Fruit fly (Drosophila melanogaster): ENCODE measurements around the gene RpS19b.

RpS19b gene

dm6 chr3R:23922502-23923350 is 10.6 kb downstream of the RpS19b start, which contains the start of the genes sba and CG31141 (continued):
- TF ChIP-seq CG12391 (tag; optimal IDR thresholded peaks at IDR 0.05) = peak; percentile 29
- no peak for TF ChIP-seq MTF-1 (GFP tag; optimal IDR thresholded peaks at IDR 0.05; ENCODE audit: borderline replicate concordance)
- peak; percentile 100 for TF ChIP-seq Dref (GFP tag; IDR thresholded peaks at IDR 0.05)
- TF ChIP-seq Sry-δ (GFP tag; optimal IDR thresholded peaks at IDR 0.05) = peak; percentile 78
- no peak for TF ChIP-seq en (GFP tag; optimal IDR thresholded peaks at IDR 0.05)
- TF ChIP-seq Nf-YA (GFP tag; IDR thresholded peaks at IDR 0.05) = no peak
- no peak for TF ChIP-seq Ravus (GFP tag; IDR thresholded peaks at IDR 0.05)
- peak; percentile 86 for TF ChIP-seq hbn (GFP tag; IDR thresholded peaks at IDR 0.05; ENCODE audit: partially characterized antibody)
- no peak for TF ChIP-seq CG33557 (GFP tag; optimal IDR thresholded peaks at IDR 0.05)
- no peak for TF ChIP-seq CG15073 (GFP tag; optimal IDR thresholded peaks at IDR 0.05)
- TF ChIP-seq dati (GFP tag; IDR thresholded peaks at IDR 0.05) = no peak
- no peak for TF ChIP-seq CG34376 (GFP tag; optimal IDR thresholded peaks at IDR 0.05)
- peak; percentile 76 for TF ChIP-seq E2f2 (GFP tag; IDR thresholded peaks at IDR 0.05)
- no peak for TF ChIP-seq usp (GFP tag; optimal IDR thresholded peaks at IDR 0.05)
- TF ChIP-seq tup (GFP tag; optimal IDR thresholded peaks at IDR 0.05) = no peak
- peak; percentile 71 for TF ChIP-seq CG3847 (GFP tag; IDR thresholded peaks at IDR 0.05)
- no peak for TF ChIP-seq dpn (GFP tag; optimal IDR thresholded peaks at IDR 0.05)
- peak; percentile 38 for TF ChIP-seq HLHmδ (GFP tag; optimal IDR thresholded peaks at IDR 0.05)
- TF ChIP-seq CG1602 (GFP tag; optimal IDR thresholded peaks at IDR 0.05) = no peak
- TF ChIP-seq CG11560 (tag; IDR thresholded peaks at IDR 0.05) = no peak
- TF ChIP-seq CG7357 (GFP tag; IDR thresholded peaks at IDR 0.05) = no peak
- TF ChIP-seq CG4328 (GFP tag; optimal IDR thresholded peaks at IDR 0.05) = no peak
- no peak for TF ChIP-seq pros (GFP tag; optimal IDR thresholded peaks at IDR 0.05)
- TF ChIP-seq sqz (GFP tag; optimal IDR thresholded peaks at IDR 0.05) = peak; percentile 68
- TF ChIP-seq CG17568 (GFP tag; optimal IDR thresholded peaks at IDR 0.05) = peak; percentile 51
- TF ChIP-seq Hr39 (optimal IDR thresholded peaks at IDR 0.05) = no peak
- no peak for TF ChIP-seq ftz-f1 (GFP tag; optimal IDR thresholded peaks at IDR 0.05)
- no peak for TF ChIP-seq wor (GFP tag; IDR thresholded peaks at IDR 0.05)
- TF ChIP-seq Aef1 (GFP tag; IDR thresholded peaks at IDR 0.05) = peak; percentile 69
- TF ChIP-seq CG8290 (GFP tag; optimal IDR thresholded peaks at IDR 0.05) = no peak
- peak in 1 of 2 experiments; percentile 81 for TF ChIP-seq CG8290 (tag; optimal IDR thresholded peaks at IDR 0.05)
- peak; percentile 90 for TF ChIP-seq nerfin-1 (tag; optimal IDR thresholded peaks at IDR 0.05)
- no peak for TF ChIP-seq ranshi (GFP tag; IDR thresholded peaks at IDR 0.05)
- no peak for TF ChIP-seq eyg (GFP tag; optimal IDR thresholded peaks at IDR 0.05)
- TF ChIP-seq sna (GFP tag; IDR thresholded peaks at IDR 0.05; ENCODE audit: partially characterized antibody) = peak; percentile 73
- no peak for TF ChIP-seq CG32767 (GFP tag; IDR thresholded peaks at IDR 0.05)
- no peak for TF ChIP-seq kay (GFP tag; optimal IDR thresholded peaks at IDR 0.05)
- TF ChIP-seq odd (GFP tag; optimal IDR thresholded peaks at IDR 0.05) = peak; percentile 60
- peak; percentile 29 for TF ChIP-seq CG13624 (GFP tag; optimal IDR thresholded peaks at IDR 0.05)
- no peak for TF ChIP-seq tio (GFP tag; optimal IDR thresholded peaks at IDR 0.05)
- TF ChIP-seq CG6683 (GFP tag; optimal IDR thresholded peaks at IDR 0.05) = no peak
- peak; percentile 86 for TF ChIP-seq unc-4 (GFP tag; IDR thresholded peaks at IDR 0.05; ENCODE audit: partially characterized antibody)
- TF ChIP-seq run (tag; optimal IDR thresholded peaks at IDR 0.05) = no peak
- TF ChIP-seq CG17802 (tag; optimal IDR thresholded peaks at IDR 0.05) = no peak
- peak; percentile 85 for TF ChIP-seq CG42726 (GFP tag; IDR thresholded peaks at IDR 0.05; ENCODE audit: partially characterized antibody)
- TF ChIP-seq Awh (GFP tag; IDR thresholded peaks at IDR 0.05) = no peak
- TF ChIP-seq rib (GFP tag; IDR thresholded peaks at IDR 0.05) = no peak
- TF ChIP-seq zen (tag; optimal IDR thresholded peaks at IDR 0.05) = peak; percentile 56
- no peak for TF ChIP-seq CG10543 (GFP tag; optimal IDR thresholded peaks at IDR 0.05)
- no peak for TF ChIP-seq toy (GFP tag; IDR thresholded peaks at IDR 0.05)
